Worm (Caenorhabditis elegans) whole organism, young adult: ENCODE results near the gene mrp-5.
A peak's percentile ranks its signal among the peaks of the same experiment; 100 is the strongest.

Experiments used
- F22D6.2 ChIP-seq: sonication (generic microtip); optimal IDR thresholded peaks from 2 replicates; lab custom pipeline; 2016; ENCODE audit warnings: mild to moderate bottlenecking, missing genetic modification characterization, missing compliant biosample characterization
- F33H1.4 ChIP-seq: fragments of 200-800 bp; sonication (Bioruptor generic); IDR thresholded peaks from 2 replicates; pipeline ENCODE4 v1.3.6; 2022; ENCODE audit warnings: missing genetic modification reagents, missing genetic modification characterization, missing compliant biosample characterization
- F49E8.2 ChIP-seq: sonication (generic microtip); optimal IDR thresholded peaks from 3 replicates; lab custom pipeline; 2017; ENCODE audit warnings: missing genetic modification characterization, mild to moderate bottlenecking, missing compliant biosample characterization, antibody characterized with exemption, moderate library complexity; ENCODE audit not compliant: insufficient read depth
- K12H6.12 ChIP-seq: fragments of 200-800 bp; sonication (Bioruptor generic); optimal IDR thresholded peaks from 2 replicates; lab custom pipeline; 2018; ENCODE audit warnings: mild to moderate bottlenecking, missing genetic modification characterization, missing compliant biosample characterization
- ama-1 ChIP-seq, 3 experiments: fragments of 150-350 bp in 1 of 3; sonication (generic microtip) in 2 of 3; optimal IDR thresholded peaks; 2 replicates each; lab custom pipeline; 2014 to 2018; ENCODE audit warnings: missing biosample characterization in 2 of 3, missing genetic modification characterization in 2 of 3, missing genetic modification reagents in 2 of 3
- aptf-3 ChIP-seq: fragments of 200-800 bp; sonication (Bioruptor generic); IDR thresholded peaks from 2 replicates; pipeline ENCODE4 v1.3.6; 2022; ENCODE audit warnings: missing genetic modification characterization, missing compliant biosample characterization
- atf-7 ChIP-seq: sonication (generic microtip); optimal IDR thresholded peaks from 2 replicates; lab custom pipeline; 2017; ENCODE audit warnings: mild to moderate bottlenecking, missing genetic modification characterization, missing compliant biosample characterization
- attf-3 ChIP-seq: fragments of 200-800 bp; sonication (Bioruptor generic); conservative IDR thresholded peaks from 2 replicates; pipeline ENCODE4 v1.3.6; 2022; ENCODE audit warnings: missing genetic modification reagents, missing genetic modification characterization, missing compliant biosample characterization
- attf-5 ChIP-seq: fragments of 200-800 bp; sonication (Bioruptor generic); optimal IDR thresholded peaks from 2 replicates; lab custom pipeline; 2018; ENCODE audit warnings: mild to moderate bottlenecking, missing genetic modification characterization, missing compliant biosample characterization
- cebp-1 ChIP-seq, 2 experiments: fragments of 200-800 bp in 1 of 2; sonication (Bioruptor generic) in 1 of 2; sonication (generic microtip) in 1 of 2; IDR thresholded peaks in 1 of 2; optimal IDR thresholded peaks in 1 of 2; 2 replicates each; pipeline versions ENCODE4 v1.3.6 to Lab custom; 2017 to 2022; ENCODE audit warnings: missing compliant biosample characterization in 2 of 2, missing genetic modification characterization in 2 of 2, mild to moderate bottlenecking in 1 of 2, missing genetic modification reagents in 1 of 2, moderate library complexity in 1 of 2
- ceh-40 ChIP-seq: fragments of 200-800 bp; sonication (Bioruptor generic); IDR thresholded peaks from 2 replicates; pipeline ENCODE4 v1.3.6; 2022; ENCODE audit warnings: missing genetic modification characterization, missing compliant biosample characterization
- die-1 ChIP-seq: sonication (generic microtip); optimal IDR thresholded peaks from 2 replicates; lab custom pipeline; 2016; ENCODE audit warnings: missing genotype, mild to moderate bottlenecking, missing genetic modification characterization, missing compliant biosample characterization
- dox-1 ChIP-seq: fragments of 200-800 bp; sonication (Bioruptor generic); IDR thresholded peaks from 2 replicates; pipeline ENCODE4 v1.3.6; 2022; ENCODE audit warnings: missing genetic modification reagents, missing genetic modification characterization, missing compliant biosample characterization
- dpff-1 ChIP-seq: sonication (generic microtip); optimal IDR thresholded peaks from 2 replicates; lab custom pipeline; 2017; ENCODE audit warnings: mild to moderate bottlenecking, missing genetic modification characterization, missing compliant biosample characterization
- egrh-3 ChIP-seq: fragments of 200-800 bp; sonication (Bioruptor generic); IDR thresholded peaks from 2 replicates; pipeline ENCODE4 v1.3.6; 2022; ENCODE audit warnings: missing genetic modification reagents, missing genetic modification characterization, missing compliant biosample characterization
- hrde-1 ChIP-seq: sonication (generic microtip); optimal IDR thresholded peaks from 2 replicates; lab custom pipeline; 2016; ENCODE audit warnings: missing genetic modification characterization, mild to moderate bottlenecking, missing compliant biosample characterization, moderate library complexity, missing genotype, missing genetic modification reagents, borderline replicate concordance
- hsf-1 ChIP-seq: fragments of 200-800 bp; sonication (Bioruptor generic); IDR thresholded peaks from 2 replicates; pipeline ENCODE4 v1.3.6; 2022; ENCODE audit warnings: missing genetic modification reagents, missing genetic modification characterization, missing compliant biosample characterization
- lin-26 ChIP-seq: fragments of 200-800 bp; sonication (Bioruptor generic); IDR thresholded peaks from 2 replicates; pipeline ENCODE4 v1.3.6; 2022; ENCODE audit warnings: missing genetic modification reagents, missing genetic modification characterization, missing compliant biosample characterization
- lin-40 ChIP-seq: sonication (generic microtip); optimal IDR thresholded peaks from 2 replicates; lab custom pipeline; 2016; ENCODE audit warnings: missing genetic modification characterization, mild to moderate bottlenecking, missing compliant biosample characterization, missing genotype, missing genetic modification reagents
- mcd-1 ChIP-seq: fragments of 200-800 bp; sonication (Bioruptor generic); IDR thresholded peaks from 2 replicates; pipeline ENCODE4 v1.3.6; 2022; ENCODE audit warnings: missing genetic modification reagents, missing genetic modification characterization, missing compliant biosample characterization
- nfyb-1 ChIP-seq: fragments of 200-800 bp; sonication (Bioruptor generic); IDR thresholded peaks from 2 replicates; pipeline ENCODE4 v1.3.6; 2022; ENCODE audit warnings: missing genetic modification reagents, missing genetic modification characterization, missing compliant biosample characterization
- nhr-179 ChIP-seq: sonication (generic microtip); optimal IDR thresholded peaks from 2 replicates; lab custom pipeline; 2016; ENCODE audit warnings: mild to moderate bottlenecking, missing genetic modification characterization, missing compliant biosample characterization
- nhr-80 ChIP-seq: sonication (generic microtip); optimal IDR thresholded peaks from 2 replicates; lab custom pipeline; 2016; ENCODE audit warnings: missing genetic modification characterization, missing compliant biosample characterization
- pbrm-1 ChIP-seq: fragments of 200-800 bp; sonication (Bioruptor generic); IDR thresholded peaks from 2 replicates; pipeline ENCODE4 v1.3.6; 2022; ENCODE audit warnings: missing genetic modification reagents, missing genetic modification characterization, missing compliant biosample characterization
- snpc-4 ChIP-seq, 5 experiments: fragments of 150-350 bp in 1 of 5; sonication (generic microtip) in 4 of 5; optimal IDR thresholded peaks; 2 replicates each; lab custom pipeline; 2014 to 2018; ENCODE audit warnings: missing genetic modification characterization in 5 of 5, missing biosample characterization in 3 of 5, antibody characterized with exemption in 2 of 5, mild to moderate bottlenecking in 2 of 5, missing compliant biosample characterization in 2 of 5, missing genotype in 2 of 5, moderate library complexity in 2 of 5, missing genetic modification reagents in 1 of 5
- somi-1 ChIP-seq: fragments of 200-800 bp; sonication (Bioruptor generic); optimal IDR thresholded peaks from 2 replicates; lab custom pipeline; 2018; ENCODE audit warnings: mild to moderate bottlenecking, missing genetic modification characterization, missing compliant biosample characterization
- sptf-2 ChIP-seq: fragments of 200-800 bp; sonication (Bioruptor generic); optimal IDR thresholded peaks from 2 replicates; lab custom pipeline; 2018; ENCODE audit warnings: mild to moderate bottlenecking, missing genetic modification characterization, missing compliant biosample characterization
- tbp1 ChIP-seq: fragments of 200-800 bp; sonication (Bioruptor generic); optimal IDR thresholded peaks from 2 replicates; lab custom pipeline; 2018; ENCODE audit warnings: mild to moderate bottlenecking, missing genetic modification characterization, missing compliant biosample characterization
- unc-62 ChIP-seq: fragments of 150-350 bp; optimal IDR thresholded peaks from 2 replicates; lab custom pipeline; 2014; ENCODE audit warnings: missing biosample characterization, missing genetic modification reagents, missing genetic modification characterization
- ztf-26 ChIP-seq: sonication (generic microtip); optimal IDR thresholded peaks from 2 replicates; lab custom pipeline; 2017; ENCODE audit warnings: missing genetic modification characterization, missing compliant biosample characterization

mrp-5 gene

ce11 chrX:14976840-14977534, 30.9 kb upstream of the mrp-5 start (continued):
- TF ChIP-seq tbp1 (GFP tag; lab: Kevin White, UChicago): peak; percentile 84
- TF ChIP-seq mcd-1 (GFP tag; lab: Robert Waterston, UW): no peak
- TF ChIP-seq F49E8.2 (tag; lab: Kevin White, UChicago): no peak
- 0 out of 2 replicates have a peak, but pooled peaks have one; percentile 44 for TF ChIP-seq lin-26
- TF ChIP-seq F22D6.2 (tag; lab: Kevin White, UChicago): no peak
- peak; percentile 47 for TF ChIP-seq hrde-1 (tag; lab: Kevin White, UChicago)
- 0 out of 2 replicates have a peak, but pooled peaks have one; percentile 21 for TF ChIP-seq hsf-1 (GFP tag; lab: Robert Waterston, UW)

- TF ChIP-seq cebp-1 (GFP tag; IDR thresholded peaks at IDR 0.05; lab: Robert Waterston, UW): no peak; the same call in 1 of the 2 replicates
- peak; percentile 86 for TF ChIP-seq cebp-1 (tag; optimal IDR thresholded peaks at IDR 0.05; lab: Kevin White, UChicago)
- TF ChIP-seq lin-26: no peak
- no peak for TF ChIP-seq ztf-26 (tag; lab: Kevin White, UChicago)
- TF ChIP-seq egrh-3: 0 out of 2 replicates have a peak, but pooled peaks have one; percentile 9
- TF ChIP-seq snpc-4 (GFP tag; optimal IDR thresholded peaks at IDR 0.05; lab: Kevin White, UChicago): no peak
- peak in 1 of 4 experiments; percentile 25 for TF ChIP-seq snpc-4 (tag; optimal IDR thresholded peaks at IDR 0.05; lab: Kevin White, UChicago)
- TF ChIP-seq lin-40 (tag; lab: Kevin White, UChicago): peak; percentile 52
- TF ChIP-seq hsf-1 (GFP tag; lab: Robert Waterston, UW): 0 out of 2 replicates have a peak, but pooled peaks have one; percentile 40
- TF ChIP-seq sptf-2 (GFP tag; lab: Kevin White, UChicago): no peak
- TF ChIP-seq K12H6.12: peak; percentile 73
- 0 out of 2 replicates have a peak, but pooled peaks have one; percentile 19 for TF ChIP-seq attf-3 (GFP tag; lab: Robert Waterston, UW)
- no peak for TF ChIP-seq nhr-179
- no peak for TF ChIP-seq ceh-40 (GFP tag; lab: Robert Waterston, UW)
- peak; percentile 37 for TF ChIP-seq die-1 (tag; lab: Kevin White, UChicago)
- TF ChIP-seq pbrm-1 (GFP tag; lab: Robert Waterston, UW): 0 out of 2 replicates have a peak, but pooled peaks have one; percentile 15
- TF ChIP-seq atf-7: peak; percentile 90
- TF ChIP-seq nhr-80 (tag; lab: Kevin White, UChicago): peak; percentile 40
- 0 out of 2 replicates have a peak, but pooled peaks have one; percentile 24 for TF ChIP-seq nfyb-1
- peak; percentile 66 for TF ChIP-seq somi-1 (GFP tag; lab: Kevin White, UChicago)
- peak; percentile 43; the same call in 1 of the 2 replicates for TF ChIP-seq mcd-1 (GFP tag; lab: Robert Waterston, UW)
- TF ChIP-seq dpff-1: no peak
- TF ChIP-seq attf-5: peak; percentile 68
Observed at ce11 chrX:14975467-14976167, 29.5 kb upstream of the mrp-5 start, which contains the start of gene F20D1.3. Gene F20D1.3 (plus strand): TSS chrX:14976117.

ce11 chrX:14973085-14973484, 27.0 kb upstream of the mrp-5 start:
- no peak for TF ChIP-seq dox-1
- no peak for TF ChIP-seq F33H1.4
- TF ChIP-seq aptf-3: no peak
- no peak for TF ChIP-seq F22D6.2 (tag; lab: Kevin White, UChicago)
- TF ChIP-seq ama-1 (optimal IDR thresholded peaks at IDR 0.05; lab: Kevin White, UChicago): no peak
- TF ChIP-seq ama-1 (GFP tag; optimal IDR thresholded peaks at IDR 0.05; lab: Kevin White, UChicago): no peak
- no peak for TF ChIP-seq cebp-1 (GFP tag; IDR thresholded peaks at IDR 0.05; lab: Robert Waterston, UW)
- TF ChIP-seq cebp-1 (tag; optimal IDR thresholded peaks at IDR 0.05; lab: Kevin White, UChicago): no peak
- TF ChIP-seq snpc-4 (GFP tag; optimal IDR thresholded peaks at IDR 0.05; lab: Kevin White, UChicago): no peak
- TF ChIP-seq snpc-4 (tag; optimal IDR thresholded peaks at IDR 0.05; lab: Kevin White, UChicago): no peak
- no peak for TF ChIP-seq attf-5
- TF ChIP-seq unc-62 (GFP tag; lab: Kevin White, UChicago): no peak
